Fruit fly (Drosophila melanogaster) whole organism, wandering third instar larva: ENCODE measurements around the gene CG11975.

ENCODE experiments used
- HLH106 ChIP-seq: fragments of 200-800 bp; optimal IDR thresholded peaks from 3 replicates; lab custom pipeline; 2019; ENCODE audit warnings: missing biosample characterization, mild to moderate bottlenecking, missing genetic modification characterization, moderate library complexity
- Hnf4 ChIP-seq: fragments of 200-800 bp; sonication (Bioruptor generic); optimal IDR thresholded peaks from 2 replicates; lab custom pipeline; 2016; ENCODE audit warnings: missing biosample characterization, mild to moderate bottlenecking, missing genetic modification characterization
- Vsx2 ChIP-seq: fragments of 200-300, 225-300 bp; sonication (Bioruptor generic); optimal IDR thresholded peaks from 2 replicates; lab custom pipeline; 2018; ENCODE audit warnings: missing biosample characterization, missing genetic modification characterization; ENCODE audit not compliant: partially characterized antibody
- dl ChIP-seq, 2 experiments: fragments of 175-275, 200-275 bp in 1 of 2; fragments of 200-275 bp in 1 of 2; sonication (Bioruptor generic); optimal IDR thresholded peaks; lab custom pipeline; 2018; ENCODE audit warnings: mild to moderate bottlenecking in 2 of 2, missing biosample characterization in 2 of 2, missing genetic modification characterization in 2 of 2, moderate library complexity in 2 of 2; ENCODE audit not compliant: partially characterized antibody in 2 of 2, insufficient read depth in 1 of 2
- h ChIP-seq: fragments of 200-800 bp; sonication (Bioruptor generic); optimal IDR thresholded peaks from 3 replicates; lab custom pipeline; 2016; ENCODE audit warnings: missing biosample characterization, mild to moderate bottlenecking, missing genetic modification characterization
- lola ChIP-seq: fragments of >200 bp; optimal IDR thresholded peaks from 2 replicates; lab custom pipeline; 2017; ENCODE audit warnings: missing biosample characterization, missing genetic modification characterization
- rgr ChIP-seq: fragments of 200-800 bp; sonication (Bioruptor generic); optimal IDR thresholded peaks from 3 replicates; lab custom pipeline; 2016; ENCODE audit warnings: missing biosample characterization, mild to moderate bottlenecking, missing genetic modification characterization
- usp ChIP-seq: fragments of >200 bp; optimal IDR thresholded peaks from 2 replicates; lab custom pipeline; 2017; ENCODE audit warnings: missing biosample characterization, missing genetic modification characterization
- woc ChIP-seq: sonication (Bioruptor generic); optimal IDR thresholded peaks from 2 replicates; lab custom pipeline; 2016; ENCODE audit warnings: missing biosample characterization, mild to moderate bottlenecking, missing genetic modification characterization

dm6 chr3R:9019689-9020138, 26.7 kb downstream of the CG11975 start, which contains the start of gene tgo:
- TF ChIP-seq rgr (no peak), usp (GFP tag; lab: Kevin White, UChicago) (no peak), dl (GFP tag; optimal IDR thresholded peaks at IDR 0.05; lab: Kevin White, UChicago; ENCODE audit: insufficient read depth in 1 of 2, partially characterized antibody in 2 of 2) (no peak), HLH106 (no peak), lola (no peak), Vsx2 (GFP tag; lab: Kevin White, UChicago) (no peak), h (GFP tag; lab: Kevin White, UChicago) (no peak), woc (GFP tag; lab: Kevin White, UChicago) (no peak), Hnf4 (GFP tag; lab: Kevin White, UChicago) (no peak)
